Worm (Caenorhabditis elegans) whole organism, L2 larva: Measurements from ENCODE around the gene shc-2.

Experiments used
- lin-39 ChIP-seq: fragments of 150-350 bp; optimal IDR thresholded peaks from 2 replicates; lab custom pipeline; 2014; ENCODE audit warnings: missing biosample characterization, missing genetic modification reagents, missing genetic modification characterization
- nhr-11 ChIP-seq: fragments of 150-350 bp; optimal IDR thresholded peaks from 2 replicates; lab custom pipeline; 2014; ENCODE audit warnings: missing biosample characterization, missing genetic modification characterization
- ztf-4 ChIP-seq: fragments of 150-350 bp; optimal IDR thresholded peaks from 2 replicates; lab custom pipeline; 2014; ENCODE audit warnings: missing biosample characterization, missing genetic modification characterization

ce11 chrII:4994939-4995338 is 26.0 kb downstream of the shc-2 start, which contains the start of gene rnh-1.0:
- TF ChIP-seq nhr-11 (tag; lab: Kevin White, UChicago) (no peak), ztf-4 (no peak), lin-39 (tag; lab: Kevin White, UChicago) (no peak)
